Fruit fly (Drosophila melanogaster) whole organism, wandering third instar larva: ENCODE data around the gene tgo.

Experiments used
- CG32264 ChIP-seq: fragments of 200-800 bp; sonication (Bioruptor generic); optimal IDR thresholded peaks from 2 replicates; lab custom pipeline; 2016; ENCODE audit warnings: missing biosample characterization, missing genetic modification characterization
- Hnf4 ChIP-seq: fragments of 200-800 bp; sonication (Bioruptor generic); optimal IDR thresholded peaks from 2 replicates; lab custom pipeline; 2016; ENCODE audit warnings: missing biosample characterization, mild to moderate bottlenecking, missing genetic modification characterization
- OdsH ChIP-seq: fragments of 200-800 bp; sonication (Bioruptor generic); optimal IDR thresholded peaks from 2 replicates; lab custom pipeline; 2016; ENCODE audit warnings: missing biosample characterization, mild to moderate bottlenecking, missing genetic modification characterization
- brk ChIP-seq: fragments of 200-800 bp; sonication (Bioruptor generic); optimal IDR thresholded peaks from 2 replicates; lab custom pipeline; 2016; ENCODE audit warnings: missing biosample characterization, mild to moderate bottlenecking, missing genetic modification characterization
- psq ChIP-seq: fragments of 200-800 bp; sonication (Bioruptor generic); optimal IDR thresholded peaks from 3 replicates; lab custom pipeline; 2017; ENCODE audit warnings: missing biosample characterization, mild to moderate bottlenecking, missing genetic modification characterization, moderate library complexity

- TF ChIP-seq psq (no peak), brk (no peak), CG32264 (GFP tag; lab: Kevin White, UChicago) (no peak), Hnf4 (no peak), OdsH (GFP tag; lab: Kevin White, UChicago) (no peak)
Measured at dm6 chr3R:9029411-9029810, 9.6 kb upstream of the tgo start.
